Worm (Caenorhabditis elegans): ENCODE results near the gene gpa-13.

gpa-13 gene

ce11 chrV:12727104-12727637, 27.6 kb downstream of the gpa-13 start, which contains the start of gene R11D1.13:
Gene R11D1.13 (plus strand): TSS chrV:12727154.
- no peak for TF ChIP-seq Y79H2A.3 (GFP tag; conservative IDR thresholded peaks at IDR 0.05)
- TF ChIP-seq madf-3 (GFP tag; IDR thresholded peaks at IDR 0.05) = no peak
- TF ChIP-seq ekl-4 (GFP tag; IDR thresholded peaks at IDR 0.05) = 0 out of 2 replicates have a peak, but pooled peaks have one; percentile 34
- no peak for TF ChIP-seq attf-6 (GFP tag; IDR thresholded peaks at IDR 0.05)
- peak in 1 of 3 experiments; percentile 5 for TF ChIP-seq lin-35 (GFP tag; optimal IDR thresholded peaks at IDR 0.05)
- TF ChIP-seq F37B4.10 (GFP tag; IDR thresholded peaks at IDR 0.05) = no peak
- no peak for TF ChIP-seq cebp-1 (GFP tag; IDR thresholded peaks at IDR 0.05)
- no peak for TF ChIP-seq cebp-1 (tag; optimal IDR thresholded peaks at IDR 0.05)
- peak; percentile 54; the same call in 1 of the 2 replicates for TF ChIP-seq madf-6 (GFP tag; IDR thresholded peaks at IDR 0.05)
- TF ChIP-seq ztf-6 (GFP tag; IDR thresholded peaks at IDR 0.05) = no peak
- TF ChIP-seq hlh-12 (tag; optimal IDR thresholded peaks at IDR 0.05) = no peak
- no peak for TF ChIP-seq dpl-1 (GFP tag; optimal IDR thresholded peaks at IDR 0.05)
- TF ChIP-seq lin-54 (GFP tag; optimal IDR thresholded peaks at IDR 0.05) = peak; percentile 9
- TF ChIP-seq Y95B8A.8 (GFP tag; IDR thresholded peaks at IDR 0.05) = no peak
- TF ChIP-seq F57A8.1 (GFP tag; optimal IDR thresholded peaks at IDR 0.05) = no peak
- 0 out of 2 replicates have a peak, but pooled peaks have one; percentile 29 for TF ChIP-seq nfyb-1 (GFP tag; IDR thresholded peaks at IDR 0.05)
- no peak for TF ChIP-seq hlh-26 (GFP tag; conservative IDR thresholded peaks at IDR 0.05)
- TF ChIP-seq bed-2 (GFP tag; IDR thresholded peaks at IDR 0.05) = no peak
- TF ChIP-seq ets-4 (GFP tag; optimal IDR thresholded peaks at IDR 0.05) = no peak
- peak; percentile 51 for TF ChIP-seq B0336.3 (GFP tag; IDR thresholded peaks at IDR 0.05)
- TF ChIP-seq ztf-25 (GFP tag; IDR thresholded peaks at IDR 0.05) = no peak
- TF ChIP-seq sea-2 (GFP tag; IDR thresholded peaks at IDR 0.05) = no peak
- no peak for TF ChIP-seq ztf-22 (GFP tag; optimal IDR thresholded peaks at IDR 0.05)
- TF ChIP-seq unc-62 (GFP tag; optimal IDR thresholded peaks at IDR 0.05) = no peak
- no peak for TF ChIP-seq F49E8.2 (tag; optimal IDR thresholded peaks at IDR 0.05; ENCODE audit: insufficient read depth)
- no peak for TF ChIP-seq nhr-90 (tag; optimal IDR thresholded peaks at IDR 0.05)
- no peak for TF ChIP-seq attf-3 (GFP tag; conservative IDR thresholded peaks at IDR 0.05)

ce11 chrV:12725893-12726292, 28.8 kb downstream of the gpa-13 start, which contains the start of gene R11D1.12:
Gene R11D1.12 (minus strand): TSS chrV:12725993.
- no peak for TF ChIP-seq aptf-3 (GFP tag; IDR thresholded peaks at IDR 0.05)
- no peak for TF ChIP-seq T26A5.8 (tag; optimal IDR thresholded peaks at IDR 0.05)
- TF ChIP-seq B0336.3 (GFP tag; IDR thresholded peaks at IDR 0.05) = no peak
- TF ChIP-seq lin-40 (tag; optimal IDR thresholded peaks at IDR 0.05) = no peak
- no peak for TF ChIP-seq rec-8 (tag; optimal IDR thresholded peaks at IDR 0.05)
- no peak for TF ChIP-seq pha-4 (tag; optimal IDR thresholded peaks at IDR 0.05)
- no peak for TF ChIP-seq hlh-26 (GFP tag; conservative IDR thresholded peaks at IDR 0.05)

- no peak for TF ChIP-seq F49E8.2 (tag; optimal IDR thresholded peaks at IDR 0.05; ENCODE audit: insufficient read depth)
- no peak for TF ChIP-seq F23B12.7 (tag; optimal IDR thresholded peaks at IDR 0.05; ENCODE audit: insufficient read depth)
- TF ChIP-seq xnd-1 (tag; optimal IDR thresholded peaks at IDR 0.05) = no peak
- TF ChIP-seq C06A6.2 (GFP tag; conservative IDR thresholded peaks at IDR 0.05) = no peak
- no peak for TF ChIP-seq Y56A3A.18 (GFP tag; IDR thresholded peaks at IDR 0.05)
- no peak for TF ChIP-seq F57C9.4 (tag; optimal IDR thresholded peaks at IDR 0.05)
- no peak for TF ChIP-seq ama-1 (optimal IDR thresholded peaks at IDR 0.05)
- TF ChIP-seq ama-1 (GFP tag; optimal IDR thresholded peaks at IDR 0.05) = no peak
- no peak for TF ChIP-seq C17E4.6 (GFP tag; IDR thresholded peaks at IDR 0.05)
- no peak for TF ChIP-seq bed-1 (GFP tag; IDR thresholded peaks at IDR 0.05)
- no peak for TF ChIP-seq ztf-26 (tag; optimal IDR thresholded peaks at IDR 0.05)
- TF ChIP-seq mcd-1 (GFP tag; IDR thresholded peaks at IDR 0.05) = no peak
- TF ChIP-seq hrde-1 (tag; optimal IDR thresholded peaks at IDR 0.05; ENCODE audit: borderline replicate concordance) = no peak
- TF ChIP-seq cebp-2 (GFP tag; IDR thresholded peaks at IDR 0.05) = no peak
- no peak for TF ChIP-seq F10E7.11 (tag; optimal IDR thresholded peaks at IDR 0.05)
- no peak for TF ChIP-seq die-1 (tag; optimal IDR thresholded peaks at IDR 0.05)
- no peak for TF ChIP-seq repo-1 (tag; optimal IDR thresholded peaks at IDR 0.05)
Measured at ce11 chrV:12719713-12720112, 35.0 kb downstream of the gpa-13 start, which contains the start of gene R11D1.7. Gene R11D1.7 (plus strand): TSS chrV:12720013.
